Fruit fly (Drosophila melanogaster) whole organism, adult: ENCODE results near the gene btz.

ENCODE experiments used
- CG11617 ChIP-seq: fragments of 200-800 bp; sonication (Bioruptor generic); optimal IDR thresholded peaks from 2 replicates; lab custom pipeline; 2017; ENCODE audit warnings: mild to moderate bottlenecking, missing biosample characterization, missing genetic modification reagents, missing genetic modification characterization
- CG12768 ChIP-seq: fragments of 200-800 bp; sonication (Bioruptor generic); optimal IDR thresholded peaks from 2 replicates; lab custom pipeline; 2017; ENCODE audit warnings: missing biosample characterization, missing genetic modification characterization, mild to moderate bottlenecking, moderate library complexity, missing genetic modification reagents
- CG14711 ChIP-seq: fragments of 200-800 bp; sonication (Bioruptor generic); optimal IDR thresholded peaks from 2 replicates; lab custom pipeline; 2018; ENCODE audit warnings: missing biosample characterization, mild to moderate bottlenecking, missing genetic modification characterization, moderate library complexity
- CG1620 ChIP-seq: fragments of 200-800 bp; sonication (Bioruptor generic); optimal IDR thresholded peaks from 2 replicates; lab custom pipeline; 2016; ENCODE audit warnings: missing biosample characterization, missing genetic modification characterization
- CG33017 ChIP-seq: fragments of 200-800 bp; sonication (Bioruptor generic); optimal IDR thresholded peaks from 2 replicates; lab custom pipeline; 2018; ENCODE audit warnings: missing biosample characterization, mild to moderate bottlenecking, missing genetic modification characterization, moderate library complexity
- CG5204 ChIP-seq: fragments of 200-800 bp; sonication (Bioruptor generic); optimal IDR thresholded peaks from 2 replicates; lab custom pipeline; 2016; ENCODE audit warnings: missing biosample characterization, missing genetic modification characterization
- CG7045 ChIP-seq: fragments of 200-800 bp; sonication (Bioruptor generic); optimal IDR thresholded peaks from 2 replicates; lab custom pipeline; 2017; ENCODE audit warnings: missing biosample characterization, mild to moderate bottlenecking, missing genetic modification characterization
- CG7101 ChIP-seq: fragments of 200-800 bp; sonication (Bioruptor generic); optimal IDR thresholded peaks from 2 replicates; lab custom pipeline; 2018; ENCODE audit warnings: missing biosample characterization, mild to moderate bottlenecking, missing genetic modification characterization, moderate library complexity
- Clk ChIP-seq: fragments of 200-800 bp; sonication (Bioruptor generic); optimal IDR thresholded peaks from 2 replicates; lab custom pipeline; 2017; ENCODE audit warnings: missing biosample characterization, missing genetic modification characterization
- Crg-1 ChIP-seq: fragments of 200-800 bp; sonication (Bioruptor generic); optimal IDR thresholded peaks from 2 replicates; lab custom pipeline; 2016; ENCODE audit warnings: missing biosample characterization, missing genetic modification characterization
- Hr96 ChIP-seq: fragments of 200-800 bp; sonication (Bioruptor generic); optimal IDR thresholded peaks from 2 replicates; lab custom pipeline; 2016; ENCODE audit warnings: missing biosample characterization, missing genetic modification characterization
- Mnt ChIP-seq: fragments of 200-800 bp; sonication (Bioruptor generic); optimal IDR thresholded peaks from 2 replicates; lab custom pipeline; 2016; ENCODE audit warnings: missing biosample characterization, mild to moderate bottlenecking, missing genetic modification characterization
- bab1 ChIP-seq: fragments of 200-800 bp; sonication (Bioruptor generic); optimal IDR thresholded peaks from 3 replicates; lab custom pipeline; 2019; ENCODE audit warnings: missing biosample characterization, mild to moderate bottlenecking, missing genetic modification characterization, moderate library complexity
- cic ChIP-seq: fragments of 200-800 bp; sonication (Bioruptor generic); optimal IDR thresholded peaks from 2 replicates; lab custom pipeline; 2017; ENCODE audit warnings: missing biosample characterization, mild to moderate bottlenecking, missing genetic modification characterization, moderate library complexity
- cnc ChIP-seq, 2 experiments: fragments of >200 bp; optimal IDR thresholded peaks; 2 replicates each; lab custom pipeline; 2017
- kay ChIP-seq: fragments of 200-800 bp; sonication (Bioruptor generic); peaks from one replicate; lab custom pipeline; 2016; ENCODE audit warnings: missing biosample characterization, missing genetic modification characterization, borderline replicate concordance
- ovo ChIP-seq: fragments of 200-800 bp; sonication (Bioruptor generic); optimal IDR thresholded peaks from 2 replicates; lab custom pipeline; 2016; ENCODE audit warnings: missing biosample characterization, missing genetic modification characterization
- pad ChIP-seq: fragments of 200-800 bp; sonication (Bioruptor generic); optimal IDR thresholded peaks from 3 replicates; lab custom pipeline; 2017; ENCODE audit warnings: missing biosample characterization, missing genetic modification characterization, mild to moderate bottlenecking, moderate library complexity, missing genetic modification reagents
- tj ChIP-seq: fragments of 200-800 bp; sonication (Bioruptor generic); optimal IDR thresholded peaks from 3 replicates; lab custom pipeline; 2017; ENCODE audit warnings: missing biosample characterization, mild to moderate bottlenecking, missing genetic modification characterization, moderate library complexity
- toe ChIP-seq: fragments of 200-800 bp; sonication (Bioruptor generic); optimal IDR thresholded peaks from 2 replicates; lab custom pipeline; 2016; ENCODE audit warnings: missing biosample characterization, missing genetic modification characterization

Gene btz

DNA sequence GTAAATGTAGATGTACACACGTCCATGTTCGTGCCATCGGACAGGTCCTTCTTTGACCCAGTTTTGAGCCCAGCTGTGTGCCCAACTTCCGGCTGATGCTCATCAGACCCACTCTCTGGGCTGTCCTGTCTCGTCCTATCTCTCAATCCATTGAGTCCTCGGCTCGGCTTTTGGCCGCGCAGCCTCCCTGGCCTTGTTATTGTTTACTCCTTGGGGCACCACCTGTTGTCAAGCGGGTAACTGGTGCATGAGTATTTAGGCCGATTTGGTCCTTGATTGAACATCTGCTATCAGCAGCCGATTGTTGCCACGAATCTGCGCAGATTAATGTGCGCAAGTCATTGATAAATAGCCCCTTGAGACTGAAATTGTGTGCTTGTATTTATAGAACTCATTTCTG, 38.8 kb upstream of the btz start:
- TF ChIP-seq pad (GFP tag; lab: Kevin White, UChicago) = no peak

dm6 chr3R:27661971-27662489, 38.1 kb upstream of the btz start, which contains the start of gene unc80:
Gene unc80 (plus strand): TSS chr3R:27662439.
- TF ChIP-seq CG7045 (GFP tag; lab: Kevin White, UChicago) (peak; percentile 41), cic (no peak), CG5204 (GFP tag; lab: Kevin White, UChicago) (peak; percentile 57), toe (peak; percentile 40), CG1620 (no peak), bab1 (GFP tag; lab: Kevin White, UChicago) (no peak)

DNA sequence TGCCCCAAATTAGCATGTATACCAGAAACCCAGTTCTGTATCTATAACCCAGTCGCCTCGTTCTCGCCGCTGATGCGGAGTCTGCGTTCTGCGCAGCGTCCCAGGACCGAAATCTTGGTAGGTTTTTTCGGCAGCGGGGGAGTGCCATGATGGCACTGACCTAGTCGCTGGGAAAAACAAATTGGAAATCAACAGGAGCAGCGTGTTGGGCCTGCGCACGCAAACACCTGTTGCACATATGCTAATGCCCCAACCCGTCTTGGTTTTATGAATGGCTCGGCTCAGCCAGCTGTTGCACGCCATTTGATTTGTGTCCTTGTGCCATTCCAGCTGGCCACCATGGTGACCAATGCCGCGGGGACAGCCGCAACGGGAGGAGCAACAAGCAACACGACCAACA, 37.3 kb upstream of the btz start:
- TF ChIP-seq Mnt (GFP tag; lab: Kevin White, UChicago) (peak; percentile 40), cic (no peak), pad (GFP tag; lab: Kevin White, UChicago) (no peak)

DNA sequence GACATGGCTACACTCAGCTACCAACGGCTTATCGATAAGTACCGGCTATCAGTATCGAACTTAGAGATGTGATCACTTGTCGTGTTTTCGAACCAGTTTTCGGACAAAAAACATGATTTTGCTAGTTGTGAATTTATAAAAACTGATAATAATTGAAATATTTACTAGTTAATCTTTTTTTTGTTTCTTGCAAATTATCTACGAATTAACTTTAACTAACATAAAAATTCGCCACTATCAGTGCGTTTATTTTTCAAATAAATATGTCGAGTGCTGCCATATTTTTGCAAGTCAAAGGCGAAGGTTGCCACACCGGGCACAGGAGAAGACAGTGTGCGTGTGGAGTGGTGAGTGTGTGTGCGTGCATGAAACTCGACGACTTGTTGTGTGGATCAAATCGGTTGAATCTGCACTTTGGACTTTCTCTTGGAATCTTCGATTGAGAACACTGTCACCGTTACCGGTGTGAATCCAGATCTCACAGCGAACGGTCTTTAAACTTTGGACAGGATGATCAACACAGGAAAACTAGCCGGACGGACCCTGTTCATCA, 22.9 kb upstream of the btz start, which contains the start of gene Hsdl2:
TSS of gene Hsdl2 (plus strand) at position 349 of the 553 bp plus-strand sequence.
- TF ChIP-seq cnc (optimal IDR thresholded peaks at IDR 0.05; lab: Kevin White, UChicago) (no peak), ovo (GFP tag; lab: Kevin White, UChicago) (peak; percentile 41), Mnt (GFP tag; lab: Kevin White, UChicago) (peak; percentile 46), Hr96 (GFP tag; lab: Kevin White, UChicago) (peak; percentile 57), CG5204 (GFP tag; lab: Kevin White, UChicago) (peak; percentile 76), CG12768 (GFP tag; lab: Kevin White, UChicago) (peak; percentile 92), CG1620 (peak; percentile 38), cic (no peak), kay (no peak), pad (GFP tag; lab: Kevin White, UChicago) (peak; percentile 41), bab1 (GFP tag; lab: Kevin White, UChicago) (peak; percentile 37), CG11617 (GFP tag; lab: Kevin White, UChicago) (peak; percentile 76), CG7101 (tag; lab: Kevin White, UChicago) (no peak), tj (GFP tag; lab: Kevin White, UChicago) (peak; percentile 43), CG14711 (tag; lab: Kevin White, UChicago) (peak; percentile 46), Crg-1 (peak; percentile 72), CG7045 (GFP tag; lab: Kevin White, UChicago) (peak; percentile 22), toe (peak; percentile 62), Clk (GFP tag; lab: Kevin White, UChicago) (peak; percentile 33), CG33017 (tag; lab: Kevin White, UChicago) (peak; percentile 30)

dm6 chr3R:27679019-27679418, 21.1 kb upstream of the btz start, which contains the start of gene CG12883:
Gene CG12883 (plus strand): TSS chr3R:27679291.
- TF ChIP-seq kay = no peak
- TF ChIP-seq cnc (optimal IDR thresholded peaks at IDR 0.05; lab: Kevin White, UChicago) = no peak
- TF ChIP-seq CG7045 (GFP tag; lab: Kevin White, UChicago) = no peak
- TF ChIP-seq bab1 (GFP tag; lab: Kevin White, UChicago) = peak; percentile 43
- TF ChIP-seq tj (GFP tag; lab: Kevin White, UChicago) = no peak
- TF ChIP-seq toe = no peak
- TF ChIP-seq CG11617 (GFP tag; lab: Kevin White, UChicago) = no peak

DNA sequence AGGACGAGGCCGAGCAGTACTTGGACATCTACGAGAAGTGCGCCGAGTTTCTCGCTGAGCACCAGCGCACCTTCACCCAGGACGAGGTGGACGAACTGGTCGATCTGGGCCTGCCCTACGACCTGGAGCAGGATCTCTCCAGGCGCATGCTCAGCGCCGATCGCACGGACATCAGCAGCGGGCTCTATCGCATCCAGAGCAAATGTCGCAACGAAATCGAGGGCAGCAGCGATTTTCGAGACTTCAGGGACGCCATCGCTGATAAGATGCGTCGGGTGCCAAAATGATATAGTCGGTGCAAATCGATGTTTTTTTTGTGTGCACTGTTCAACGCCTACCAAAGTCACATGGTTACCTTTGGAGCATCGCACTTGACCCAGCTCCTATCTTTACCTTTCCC, 20.5 kb upstream of the btz start:
- TF ChIP-seq kay (no peak), CG5204 (GFP tag; lab: Kevin White, UChicago) (no peak), ovo (GFP tag; lab: Kevin White, UChicago) (no peak), CG11617 (GFP tag; lab: Kevin White, UChicago) (no peak), Clk (GFP tag; lab: Kevin White, UChicago) (no peak), bab1 (GFP tag; lab: Kevin White, UChicago) (no peak), Mnt (GFP tag; lab: Kevin White, UChicago) (no peak), CG7101 (tag; lab: Kevin White, UChicago) (no peak), CG33017 (tag; lab: Kevin White, UChicago) (no peak), Hr96 (GFP tag; lab: Kevin White, UChicago) (no peak), cic (no peak), tj (GFP tag; lab: Kevin White, UChicago) (no peak)

DNA sequence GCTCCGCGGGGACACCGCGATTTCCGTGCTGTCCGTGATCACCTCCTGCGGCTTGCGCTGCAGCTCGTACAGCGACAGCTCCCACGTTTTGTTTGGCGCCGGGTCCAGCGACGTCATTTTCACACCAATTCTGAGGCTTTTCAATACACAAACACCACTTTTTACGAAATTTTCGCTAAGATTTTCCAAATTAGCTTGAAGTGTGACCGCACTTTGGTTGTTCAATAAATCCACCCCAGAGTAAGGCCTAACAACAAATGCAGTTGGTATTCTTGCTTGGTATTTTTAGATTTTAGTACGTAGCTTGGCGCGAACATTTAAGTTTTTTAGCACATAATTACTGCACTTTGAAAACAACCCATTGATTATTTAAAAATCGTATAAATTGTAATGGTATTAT, 18.4 kb upstream of the btz start, which contains the start of gene Sce:
TSS of gene Sce (minus strand) at position 231 of the 400 bp plus-strand sequence.
- TF ChIP-seq Crg-1 = no peak
- TF ChIP-seq cic = no peak
- TF ChIP-seq pad (GFP tag; lab: Kevin White, UChicago) = no peak
- TF ChIP-seq CG14711 (tag; lab: Kevin White, UChicago) = no peak
- no peak for TF ChIP-seq CG12768 (GFP tag; lab: Kevin White, UChicago)
- TF ChIP-seq CG7101 (tag; lab: Kevin White, UChicago) = no peak
- TF ChIP-seq CG1620 = no peak
- TF ChIP-seq bab1 (GFP tag; lab: Kevin White, UChicago) = no peak
- no peak for TF ChIP-seq CG11617 (GFP tag; lab: Kevin White, UChicago)
- no peak for TF ChIP-seq ovo (GFP tag; lab: Kevin White, UChicago)
- no peak for TF ChIP-seq toe
- TF ChIP-seq kay = no peak
- TF ChIP-seq cnc (optimal IDR thresholded peaks at IDR 0.05; lab: Kevin White, UChicago) = no peak
